Fruit fly (Drosophila melanogaster): ENCODE data around the gene Rab7.

Gene Rab7

DNA sequence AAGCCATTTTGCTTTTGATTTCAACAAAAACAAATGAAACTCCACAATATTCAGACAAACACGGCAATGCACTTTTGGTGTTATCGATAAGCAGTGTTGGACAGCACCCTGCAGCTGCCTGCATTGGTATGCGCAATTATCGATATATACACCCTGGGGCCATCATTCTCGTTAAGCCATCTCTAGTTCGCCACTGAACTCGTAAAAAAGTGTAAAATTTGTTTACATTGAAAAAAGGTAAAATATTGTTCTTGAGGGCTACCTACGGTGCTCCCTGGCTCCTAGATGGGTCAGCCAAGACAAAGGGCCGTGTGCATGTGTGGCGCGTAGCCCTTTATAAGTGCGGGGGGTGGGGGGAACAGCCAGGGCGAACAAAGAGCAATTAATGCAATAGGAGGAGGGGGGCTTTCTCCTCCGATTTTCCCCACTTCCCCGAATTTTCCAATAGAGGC, 6.3 kb upstream of the Rab7 start, which contains the start of the genes CG13603 and CG5902 (continued):
- TF ChIP-seq Sox15 (GFP tag; optimal IDR thresholded peaks at IDR 0.05) (no peak), CG6792 (GFP tag; optimal IDR thresholded peaks at IDR 0.05) (peak; percentile 29), CG3919 (GFP tag; optimal IDR thresholded peaks at IDR 0.05) (no peak), fd59A (GFP tag; optimal IDR thresholded peaks at IDR 0.05) (no peak), CG34406 (GFP tag; optimal IDR thresholded peaks at IDR 0.05) (peak; percentile 34), achi (GFP tag; optimal IDR thresholded peaks at IDR 0.05) (no peak), CG31627 (GFP tag; optimal IDR thresholded peaks at IDR 0.05) (no peak), CG8632 (GFP tag; optimal IDR thresholded peaks at IDR 0.05) (no peak), dac (GFP tag; optimal IDR thresholded peaks at IDR 0.05) (no peak), Smox (GFP tag; optimal IDR thresholded peaks at IDR 0.05) (no peak), Hr39 (GFP tag; optimal IDR thresholded peaks at IDR 0.05) (no peak), pdm3 (GFP tag; optimal IDR thresholded peaks at IDR 0.05) (no peak), spab (GFP tag; optimal IDR thresholded peaks at IDR 0.05) (peak; percentile 31)

DNA sequence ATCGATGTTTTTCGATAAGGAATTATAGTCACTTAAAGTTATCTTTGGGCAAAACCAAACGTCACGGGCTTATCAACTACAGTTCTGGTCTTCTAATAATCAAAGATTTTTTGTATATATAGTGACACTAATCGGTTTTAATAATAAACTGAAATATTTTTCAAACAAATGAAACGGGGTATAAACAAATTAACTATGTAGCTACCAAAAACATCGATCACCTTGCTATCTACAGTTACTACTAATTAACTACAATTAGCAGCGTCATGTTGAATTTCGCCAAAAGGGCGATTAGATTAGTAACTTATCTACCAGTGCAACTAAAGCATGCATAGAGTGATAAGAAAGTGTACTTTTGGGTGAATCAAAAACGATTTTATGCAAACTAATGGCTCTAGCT, 1.4 kb upstream of the Rab7 start:
- no peak for TF ChIP-seq esn (GFP tag; optimal IDR thresholded peaks at IDR 0.05)
- TF ChIP-seq CG7368 (GFP tag; optimal IDR thresholded peaks at IDR 0.05): no peak
- no peak for TF ChIP-seq CG31627 (GFP tag; optimal IDR thresholded peaks at IDR 0.05)
- no peak for TF ChIP-seq Eip93F (GFP tag; optimal IDR thresholded peaks at IDR 0.05)
- no peak for TF ChIP-seq Ets21C (GFP tag; optimal IDR thresholded peaks at IDR 0.05)
- no peak for TF ChIP-seq CG15336 (GFP tag; IDR thresholded peaks at IDR 0.05)
- TF ChIP-seq OdsH (GFP tag; optimal IDR thresholded peaks at IDR 0.05): no peak
- no peak for TF ChIP-seq CG32006 (GFP tag; optimal IDR thresholded peaks at IDR 0.05)
- TF ChIP-seq topi (GFP tag; optimal IDR thresholded peaks at IDR 0.05): no peak
- TF ChIP-seq Sox15 (GFP tag; optimal IDR thresholded peaks at IDR 0.05): no peak
- TF ChIP-seq CG3919 (GFP tag; optimal IDR thresholded peaks at IDR 0.05): no peak
- TF ChIP-seq svp (GFP tag): no peak
- TF ChIP-seq CG6854 (GFP tag; optimal IDR thresholded peaks at IDR 0.05): no peak
- TF ChIP-seq CG8319 (GFP tag; optimal IDR thresholded peaks at IDR 0.05): no peak
- no peak for TF ChIP-seq CG6808 (GFP tag; optimal IDR thresholded peaks at IDR 0.05)

DNA sequence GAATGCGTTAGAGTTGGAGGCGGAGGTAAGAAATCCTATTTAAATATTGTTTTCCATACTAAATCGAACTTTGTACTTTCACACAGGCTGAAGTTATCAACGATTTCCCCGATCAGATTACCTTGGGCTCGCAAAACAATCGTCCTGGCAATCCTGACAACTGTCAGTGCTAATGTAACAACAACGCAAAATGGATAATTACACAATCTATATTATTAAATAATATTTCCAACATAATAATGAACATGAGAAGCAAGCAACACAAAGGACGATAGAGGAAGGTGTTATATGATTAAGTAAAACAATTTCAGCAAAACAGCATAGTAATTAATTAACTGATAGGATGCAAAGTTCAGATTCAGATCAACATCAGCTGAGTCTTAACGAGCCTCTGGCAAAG, 1.8 kb downstream of the Rab7 start:
- TF ChIP-seq Lpt (GFP tag; optimal IDR thresholded peaks at IDR 0.05) (no peak), Blimp-1 (GFP tag; optimal IDR thresholded peaks at IDR 0.05) (no peak), Eip93F (GFP tag; optimal IDR thresholded peaks at IDR 0.05) (no peak), Sox14 (GFP tag; optimal IDR thresholded peaks at IDR 0.05) (no peak), CG4318 (GFP tag; optimal IDR thresholded peaks at IDR 0.05) (no peak), svp (GFP tag) (no peak), CG8319 (GFP tag; optimal IDR thresholded peaks at IDR 0.05) (no peak), CG10631 (GFP tag; optimal IDR thresholded peaks at IDR 0.05) (no peak), cyc (GFP tag; optimal IDR thresholded peaks at IDR 0.05) (no peak), pdm3 (GFP tag; optimal IDR thresholded peaks at IDR 0.05) (no peak), CG6808 (GFP tag; optimal IDR thresholded peaks at IDR 0.05) (no peak), lz (GFP tag; optimal IDR thresholded peaks at IDR 0.05) (no peak), CG6792 (GFP tag; optimal IDR thresholded peaks at IDR 0.05) (no peak), Ets21C (GFP tag; optimal IDR thresholded peaks at IDR 0.05) (no peak), Hr39 (GFP tag; optimal IDR thresholded peaks at IDR 0.05) (no peak), CG3032 (tag; optimal IDR thresholded peaks at IDR 0.05) (no peak), fd85E (GFP tag; optimal IDR thresholded peaks at IDR 0.05) (no peak), topi (GFP tag; optimal IDR thresholded peaks at IDR 0.05) (no peak)

DNA sequence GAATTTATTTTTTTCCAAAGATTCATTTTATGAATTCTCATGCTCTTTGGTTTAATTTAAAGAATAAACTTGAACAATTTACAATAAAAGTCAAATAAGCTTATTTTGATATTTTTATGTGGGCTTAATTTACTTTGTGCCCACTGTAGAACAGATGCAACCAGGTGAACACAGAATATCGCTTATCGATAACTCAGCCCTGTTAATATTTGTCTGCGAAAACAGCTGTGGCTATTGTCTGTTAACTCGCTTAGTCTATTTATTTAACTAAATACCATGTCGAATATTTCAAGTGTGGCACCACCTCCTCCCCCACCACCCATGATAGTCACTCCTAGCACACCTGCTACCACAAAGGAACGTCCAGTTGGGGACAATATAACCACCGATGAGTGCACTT, 2.7 kb downstream of the Rab7 start, which contains the start of gene CG33108:
Gene CG33108 (plus strand): TSS at position 200 of the 400 bp plus-strand sequence.
- TF ChIP-seq Eip93F (GFP tag; optimal IDR thresholded peaks at IDR 0.05) (no peak), fkh (GFP tag; optimal IDR thresholded peaks at IDR 0.05) (peak; percentile 55), Sox14 (GFP tag; optimal IDR thresholded peaks at IDR 0.05) (no peak)
